Fruit fly (Drosophila melanogaster): ENCODE results near the gene CG34150.

DNA sequence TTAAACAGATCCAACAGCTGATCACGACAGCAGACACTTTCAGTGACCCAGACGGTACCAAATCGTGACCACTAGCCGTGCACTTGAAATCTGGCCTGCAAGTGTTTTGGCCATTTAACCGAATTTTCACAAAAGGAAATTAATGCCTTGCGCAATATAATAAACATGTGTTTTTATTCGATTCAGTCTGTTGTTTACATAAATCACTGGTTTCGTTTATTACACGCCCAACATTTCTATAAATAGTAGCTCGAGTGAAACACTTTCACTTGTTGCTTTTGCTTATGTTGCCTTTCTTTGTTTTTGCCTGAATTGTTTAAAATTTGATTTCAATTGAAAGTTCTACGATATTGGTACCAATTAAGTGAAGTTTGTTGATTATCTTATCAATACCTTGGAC is 1.7 kb upstream of the CG34150 start:
- TF ChIP-seq tio (GFP tag; optimal IDR thresholded peaks at IDR 0.05): no peak
- no peak for TF ChIP-seq Abd-B (GFP tag; optimal IDR thresholded peaks at IDR 0.05)
- TF ChIP-seq wdn (GFP tag; IDR thresholded peaks at IDR 0.05): no peak

All from whole organism, embryonic.